Worm (Caenorhabditis elegans): ENCODE data around the gene lro-1.

- TF ChIP-seq unc-62 (GFP tag; optimal IDR thresholded peaks at IDR 0.05) (no peak), snpc-4 (tag; optimal IDR thresholded peaks at IDR 0.05) (no peak), lin-39 (tag; optimal IDR thresholded peaks at IDR 0.05) (no peak)
Measured at ce11 chrX:6279625-6280024, 7.7 kb downstream of the lro-1 start, which contains the start of gene col-166.
